Fruit fly (Drosophila melanogaster): Measurements from ENCODE around the gene Jhbp4.

The Jhbp4 gene

dm6 chr3R:16004015-16004414, 39.3 kb upstream of the Jhbp4 start (continued):
- TF ChIP-seq chif (GFP tag; optimal IDR thresholded peaks at IDR 0.05) (peak in 1 of 2 experiments; percentile 47), Lhr (GFP tag; optimal IDR thresholded peaks at IDR 0.05) (peak; percentile 73), az2 (GFP tag; optimal IDR thresholded peaks at IDR 0.05) (peak; percentile 5), Meics (GFP tag; optimal IDR thresholded peaks at IDR 0.05) (no peak), CG2199 (GFP tag; IDR thresholded peaks at IDR 0.05) (peak; percentile 81), bsh (GFP tag; optimal IDR thresholded peaks at IDR 0.05) (peak in 1 of 2 experiments; percentile 6), ci (GFP tag; IDR thresholded peaks at IDR 0.05) (peak; percentile 6; the same call in 1 of the 3 replicates), Hsf (GFP tag; optimal IDR thresholded peaks at IDR 0.05) (no peak), CG2712 (tag; optimal IDR thresholded peaks at IDR 0.05) (peak; percentile 44), sr (GFP tag; IDR thresholded peaks at IDR 0.05) (no peak)

dm6 chr3R:16004691-16005474, 38.4 kb upstream of the Jhbp4 start:
- TF ChIP-seq dimm (GFP tag; IDR thresholded peaks at IDR 0.05) (no peak), CG30431 (GFP tag; optimal IDR thresholded peaks at IDR 0.05) (no peak), CG18262 (tag; optimal IDR thresholded peaks at IDR 0.05) (no peak), Oli (tag; optimal IDR thresholded peaks at IDR 0.05) (no peak), CG8359 (GFP tag; optimal IDR thresholded peaks at IDR 0.05; ENCODE audit: borderline replicate concordance) (no peak), crc (GFP tag; optimal IDR thresholded peaks at IDR 0.05) (no peak), gro (GFP tag; optimal IDR thresholded peaks at IDR 0.05) (peak; percentile 55), CG12769 (tag; optimal IDR thresholded peaks at IDR 0.05) (no peak), CG6254 (GFP tag; optimal IDR thresholded peaks at IDR 0.05) (peak; percentile 4), CG17359 (tag; optimal IDR thresholded peaks at IDR 0.05) (no peak), CG6854 (GFP tag; optimal IDR thresholded peaks at IDR 0.05) (peak; percentile 48), Lim3 (GFP tag; IDR thresholded peaks at IDR 0.05) (no peak), Ada2b (GFP tag; IDR thresholded peaks at IDR 0.05) (no peak), pho (GFP tag; optimal IDR thresholded peaks at IDR 0.05) (no peak), CG31388 (GFP tag; optimal IDR thresholded peaks at IDR 0.05) (no peak), Fer1 (GFP tag; optimal IDR thresholded peaks at IDR 0.05) (no peak), Bgb (GFP tag; IDR thresholded peaks at IDR 0.05; ENCODE audit: partially characterized antibody) (peak; percentile 32; the same call in 1 of the 2 replicates), CG15696 (tag; optimal IDR thresholded peaks at IDR 0.05) (no peak), repo (GFP tag; optimal IDR thresholded peaks at IDR 0.05) (no peak), grn (GFP tag; optimal IDR thresholded peaks at IDR 0.05) (peak; percentile 48), ATbp (GFP tag; optimal IDR thresholded peaks at IDR 0.05) (peak; percentile 1), CG31365 (tag; optimal IDR thresholded peaks at IDR 0.05) (no peak), dpn (GFP tag; optimal IDR thresholded peaks at IDR 0.05) (no peak), esg (GFP tag; conservative IDR thresholded peaks at IDR 0.05) (no peak), Hr3 (GFP tag; optimal IDR thresholded peaks at IDR 0.05) (no peak), Asciz (GFP tag; optimal IDR thresholded peaks at IDR 0.05) (peak; percentile 37), HLH4C (GFP tag; IDR thresholded peaks at IDR 0.05; ENCODE audit: partially characterized antibody) (no peak), Scr (GFP tag; IDR thresholded peaks at IDR 0.05; ENCODE audit: partially characterized antibody) (0 out of 2 replicates have a peak, but pooled peaks have one; percentile 22), CG12659 (GFP tag; optimal IDR thresholded peaks at IDR 0.05) (no peak), az2 (GFP tag; optimal IDR thresholded peaks at IDR 0.05) (no peak), tio (GFP tag; optimal IDR thresholded peaks at IDR 0.05) (no peak), Oaz (GFP tag; IDR thresholded peaks at IDR 0.05) (no peak), lola (GFP tag; optimal IDR thresholded peaks at IDR 0.05) (no peak), CG17186 (GFP tag; optimal IDR thresholded peaks at IDR 0.05) (no peak), CG12071 (GFP tag; optimal IDR thresholded peaks at IDR 0.05) (peak; percentile 59), CG16863 (GFP tag; optimal IDR thresholded peaks at IDR 0.05) (no peak), fd96Cb (tag; optimal IDR thresholded peaks at IDR 0.05) (no peak), Dad (GFP tag; optimal IDR thresholded peaks at IDR 0.05) (no peak)
